Fruit fly (Drosophila melanogaster) whole organism, pupa: ENCODE measurements around the gene CG7402.
A peak's percentile ranks its signal among the peaks of the same experiment; 100 is the strongest.

Experiments
- CG10348 ChIP-seq: fragments of 200-800 bp; sonication (Bioruptor generic); IDR thresholded peaks from 2 replicates; pipeline ENCODE4 v1.3.6; 2022; ENCODE audit warnings: missing biosample characterization, missing genetic modification characterization
- CG12605 ChIP-seq: fragments of 200-800 bp; sonication (Bioruptor generic); IDR thresholded peaks from 2 replicates; pipeline ENCODE4 v1.3.6; 2022; ENCODE audit warnings: missing biosample characterization, missing genetic modification characterization
- CG13204 ChIP-seq: fragments of 200-800 bp; sonication (Bioruptor generic); optimal IDR thresholded peaks from 2 replicates; lab custom pipeline; 2018; ENCODE audit warnings: missing biosample characterization, mild to moderate bottlenecking, missing genetic modification characterization, moderate library complexity
- CG14655 ChIP-seq: fragments of 200-800 bp; sonication (Bioruptor generic); optimal IDR thresholded peaks from 3 replicates; lab custom pipeline; 2017; ENCODE audit warnings: mild to moderate bottlenecking, missing biosample characterization, missing genetic modification reagents, missing genetic modification characterization
- CG15710 ChIP-seq: fragments of 200-800 bp; sonication (Bioruptor generic); optimal IDR thresholded peaks from 2 replicates; lab custom pipeline; 2018; ENCODE audit warnings: missing biosample characterization, mild to moderate bottlenecking, missing genetic modification characterization, moderate library complexity
- CG17806 ChIP-seq: fragments of 200-800 bp; sonication (Bioruptor generic); optimal IDR thresholded peaks from 2 replicates; lab custom pipeline; 2018; ENCODE audit warnings: missing biosample characterization, mild to moderate bottlenecking, missing genetic modification characterization, moderate library complexity
- CG32121 ChIP-seq: fragments of 200-800 bp; sonication (Bioruptor generic); IDR thresholded peaks from 2 replicates; pipeline ENCODE4 v1.3.6; 2022; ENCODE audit warnings: missing biosample characterization, missing genetic modification characterization
- CG34367 ChIP-seq: fragments of 200-800 bp; sonication (Bioruptor generic); optimal IDR thresholded peaks from 2 replicates; lab custom pipeline; 2018; ENCODE audit warnings: missing biosample characterization, mild to moderate bottlenecking, missing genetic modification characterization
- CG4496 ChIP-seq: fragments of 200-800 bp; sonication (Bioruptor generic); IDR thresholded peaks from 3 replicates; pipeline ENCODE4 v1.3.6; 2022; ENCODE audit warnings: missing biosample characterization, missing genetic modification characterization
- CG8159 ChIP-seq: fragments of 200-800 bp; sonication (Bioruptor generic); optimal IDR thresholded peaks from 3 replicates; lab custom pipeline; 2018; ENCODE audit warnings: missing biosample characterization, mild to moderate bottlenecking, missing genetic modification characterization, moderate library complexity
- CG8301 ChIP-seq: fragments of 200-800 bp; sonication (Bioruptor generic); optimal IDR thresholded peaks from 2 replicates; lab custom pipeline; 2018; ENCODE audit warnings: missing biosample characterization, mild to moderate bottlenecking, missing genetic modification characterization
- CG9948 ChIP-seq: fragments of 200-800 bp; sonication (Bioruptor generic); optimal IDR thresholded peaks from 2 replicates; lab custom pipeline; 2018; ENCODE audit warnings: missing biosample characterization, mild to moderate bottlenecking, missing genetic modification characterization, moderate library complexity
- D1 ChIP-seq: fragments of 200-800 bp; sonication (Bioruptor generic); optimal IDR thresholded peaks from 2 replicates; lab custom pipeline; 2018; ENCODE audit warnings: missing biosample characterization, mild to moderate bottlenecking, missing genetic modification characterization, moderate library complexity
- EcR ChIP-seq: fragments of 200-800 bp; sonication (Bioruptor generic); optimal IDR thresholded peaks from 3 replicates; lab custom pipeline; 2019; ENCODE audit warnings: missing biosample characterization, missing genetic modification characterization, mild to moderate bottlenecking, moderate library complexity, missing genetic modification reagents
- Ets98B ChIP-seq: fragments of 200-800 bp; sonication (Bioruptor generic); IDR thresholded peaks from 2 replicates; pipeline ENCODE4 v1.3.6; 2022; ENCODE audit warnings: missing biosample characterization, missing genetic modification characterization
- Pif1A ChIP-seq: fragments of 200-800 bp; sonication (Bioruptor generic); optimal IDR thresholded peaks from 3 replicates; lab custom pipeline; 2016; ENCODE audit warnings: missing biosample characterization, missing genetic modification characterization
- Pif1B ChIP-seq: fragments of 200-800 bp; sonication (Bioruptor generic); optimal IDR thresholded peaks from 3 replicates; lab custom pipeline; 2016; ENCODE audit warnings: missing biosample characterization, missing genetic modification characterization
- Snoo ChIP-seq: fragments of 200-800 bp; sonication (Bioruptor generic); optimal IDR thresholded peaks from 3 replicates; lab custom pipeline; 2017; ENCODE audit warnings: missing biosample characterization, mild to moderate bottlenecking, missing genetic modification characterization, inconsistent platforms
- fd96Ca ChIP-seq: fragments of 200-800 bp; sonication (Bioruptor generic); IDR thresholded peaks from 3 replicates; pipeline ENCODE4 v1.3.6; 2022; ENCODE audit warnings: missing biosample characterization, missing genetic modification characterization
- gl ChIP-seq: fragments of 200-800 bp; sonication (Bioruptor generic); optimal IDR thresholded peaks from 2 replicates; lab custom pipeline; 2018; ENCODE audit warnings: missing biosample characterization, mild to moderate bottlenecking, missing genetic modification characterization
- rn ChIP-seq: fragments of 200-800 bp; sonication (Bioruptor generic); IDR thresholded peaks from 2 replicates; pipeline ENCODE4 v1.3.6; 2022; ENCODE audit warnings: missing biosample characterization, missing genetic modification characterization

The CG7402 gene

dm6 chr3L:17935032-17935431, 47.5 kb downstream of the CG7402 start:
- TF ChIP-seq CG17806 (tag; lab: Kevin White, UChicago): no peak

dm6 chr3L:17937315-17937714, 49.8 kb downstream of the CG7402 start:
- TF ChIP-seq CG9948 (tag; lab: Kevin White, UChicago): no peak
- TF ChIP-seq fd96Ca: no peak
- TF ChIP-seq Pif1A (GFP tag; lab: Kevin White, UChicago): no peak
- no peak for TF ChIP-seq CG10348
- TF ChIP-seq CG4496 (GFP tag; lab: Robert Waterston, UW): no peak
- no peak for TF ChIP-seq Snoo (tag; lab: Kevin White, UChicago)
- TF ChIP-seq CG32121 (GFP tag; lab: Robert Waterston, UW): no peak
- TF ChIP-seq CG14655 (GFP tag; lab: Kevin White, UChicago): no peak
- TF ChIP-seq CG17806 (tag; lab: Kevin White, UChicago): no peak
- TF ChIP-seq Ets98B: no peak
- TF ChIP-seq CG8159: no peak
- no peak for TF ChIP-seq CG13204 (GFP tag; lab: Kevin White, UChicago)
- no peak for TF ChIP-seq Pif1B
- no peak for TF ChIP-seq CG8301 (tag; lab: Kevin White, UChicago)
- TF ChIP-seq D1: no peak
- TF ChIP-seq, all 21 proteins: peak for 0

DNA sequence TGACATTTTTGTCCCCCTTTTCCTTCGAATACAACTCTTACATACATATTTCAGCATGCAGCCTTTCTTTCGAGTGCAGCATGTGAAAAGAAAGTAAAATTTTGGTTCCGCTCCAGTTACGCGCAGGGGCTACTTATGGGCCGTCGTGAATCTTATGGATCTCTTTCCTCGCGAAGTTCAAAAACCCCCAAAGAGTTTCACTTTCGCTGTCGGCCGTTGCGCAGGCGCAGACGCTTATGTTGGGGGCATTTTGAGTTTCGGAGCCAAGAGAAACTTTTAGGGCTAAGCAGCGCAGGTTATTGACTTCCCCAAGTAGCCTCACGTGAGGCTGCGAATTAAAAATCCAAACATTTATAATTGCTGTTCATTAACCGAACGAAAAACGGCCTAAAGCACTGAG, 51.1 kb downstream of the CG7402 start:
- no peak for TF ChIP-seq Pif1B
- TF ChIP-seq CG14655 (GFP tag; lab: Kevin White, UChicago): no peak
- TF ChIP-seq CG12605 (GFP tag; lab: Robert Waterston, UW): no peak
- no peak for TF ChIP-seq CG10348
- TF ChIP-seq CG9948 (tag; lab: Kevin White, UChicago): no peak
- TF ChIP-seq gl: no peak
- no peak for TF ChIP-seq rn (GFP tag; lab: Robert Waterston, UW)
- no peak for TF ChIP-seq Snoo (tag; lab: Kevin White, UChicago)
- no peak for TF ChIP-seq EcR (GFP tag; lab: Kevin White, UChicago)
- no peak for TF ChIP-seq CG34367 (tag; lab: Kevin White, UChicago)
- TF ChIP-seq Pif1A (GFP tag; lab: Kevin White, UChicago): no peak

dm6 chr3L:17939649-17940048, 52.1 kb downstream of the CG7402 start:
- TF ChIP-seq CG17806 (tag; lab: Kevin White, UChicago) (no peak), Snoo (tag; lab: Kevin White, UChicago) (peak; percentile 75), CG8159 (no peak), CG12605 (GFP tag; lab: Robert Waterston, UW) (no peak), CG14655 (GFP tag; lab: Kevin White, UChicago) (peak; percentile 2), CG10348 (no peak), EcR (GFP tag; lab: Kevin White, UChicago) (no peak), CG34367 (tag; lab: Kevin White, UChicago) (no peak), gl (no peak), CG13204 (GFP tag; lab: Kevin White, UChicago) (no peak), CG8301 (tag; lab: Kevin White, UChicago) (no peak), CG4496 (GFP tag; lab: Robert Waterston, UW) (no peak), CG15710 (tag; lab: Kevin White, UChicago) (no peak), Pif1B (no peak), fd96Ca (no peak), rn (GFP tag; lab: Robert Waterston, UW) (no peak), CG9948 (tag; lab: Kevin White, UChicago) (no peak)

DNA sequence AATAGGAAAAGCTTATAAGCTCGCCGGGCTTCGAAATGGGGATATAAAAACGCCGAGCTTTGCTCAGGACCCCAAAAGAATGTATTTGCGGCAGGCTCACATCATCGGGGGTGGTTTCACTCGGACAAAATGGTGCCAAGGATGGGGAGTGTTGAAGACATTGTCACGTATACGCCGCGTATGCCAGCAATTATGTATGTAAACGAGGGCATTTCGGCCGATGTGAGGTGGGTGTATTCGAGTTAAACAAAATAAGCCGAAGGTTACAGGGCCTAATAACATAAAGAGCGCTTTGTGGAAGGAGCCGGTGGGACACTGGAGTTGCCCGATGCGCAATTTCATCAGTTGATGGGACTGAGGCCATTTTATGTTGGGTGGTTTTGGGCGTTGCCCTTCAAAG, 53.5 kb downstream of the CG7402 start:
- TF ChIP-seq CG34367 (tag; lab: Kevin White, UChicago) (no peak), CG4496 (GFP tag; lab: Robert Waterston, UW) (no peak), CG15710 (tag; lab: Kevin White, UChicago) (no peak), rn (GFP tag; lab: Robert Waterston, UW) (no peak), EcR (GFP tag; lab: Kevin White, UChicago) (no peak), CG9948 (tag; lab: Kevin White, UChicago) (no peak), CG17806 (tag; lab: Kevin White, UChicago) (no peak)
